Fruit fly (Drosophila melanogaster): ENCODE data around the gene CG32374.

The CG32374 gene

DNA sequence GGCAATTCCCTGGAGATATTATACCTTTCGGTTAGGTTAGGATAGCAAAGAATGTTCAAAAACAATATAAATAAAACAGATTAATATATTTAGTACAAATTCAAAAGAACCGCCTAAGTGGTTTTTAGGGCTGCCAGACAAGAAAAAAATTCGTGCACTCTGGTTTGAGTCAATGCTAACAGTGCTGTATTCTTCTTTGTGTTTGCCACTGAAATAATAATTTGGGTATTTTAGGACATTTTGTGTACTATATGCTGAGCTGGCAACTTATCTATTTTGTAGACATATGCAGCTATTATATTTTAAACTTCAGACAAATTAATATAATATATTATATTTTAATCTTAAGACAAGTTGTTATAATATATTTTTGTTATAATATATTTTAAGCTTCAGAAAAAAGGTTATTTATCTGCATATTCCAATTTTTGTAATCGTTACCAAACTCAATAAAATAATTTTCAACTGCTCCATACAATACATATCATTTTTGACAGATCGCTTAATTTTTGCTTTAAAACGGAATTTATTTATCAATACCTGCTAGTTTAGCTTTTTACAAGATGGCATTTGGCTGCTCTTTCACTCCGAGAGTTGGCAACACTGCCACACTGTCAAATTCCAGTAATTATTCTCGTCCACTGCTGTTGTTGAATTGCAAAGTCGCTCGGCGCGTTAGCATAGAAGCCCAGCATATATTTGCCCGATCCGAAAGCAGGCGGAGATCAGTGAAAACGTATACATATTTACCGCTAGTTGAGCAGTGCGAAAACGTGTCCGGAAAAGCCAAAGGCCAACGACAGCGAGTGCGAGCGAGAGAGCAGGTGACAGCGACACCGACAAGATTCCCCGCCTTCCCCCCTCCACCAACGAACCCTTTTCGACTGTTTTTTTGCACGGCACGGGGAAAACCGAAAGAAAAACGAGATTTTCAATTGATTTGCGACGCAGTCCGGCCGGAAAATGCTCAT, 30.3 kb downstream of the CG32374 start, which contains the start of gene CG7546 (continued):
- TF ChIP-seq Dfd (GFP tag; optimal IDR thresholded peaks at IDR 0.05) (no peak), CG4617 (GFP tag; optimal IDR thresholded peaks at IDR 0.05; ENCODE audit: borderline replicate concordance) (peak; percentile 91), CG1792 (GFP tag; optimal IDR thresholded peaks at IDR 0.05) (no peak), Drgx (GFP tag; IDR thresholded peaks at IDR 0.05) (no peak), CG4328 (GFP tag; optimal IDR thresholded peaks at IDR 0.05) (no peak), HLH3B (GFP tag; IDR thresholded peaks at IDR 0.05) (0 out of 2 replicates have a peak, but pooled peaks have one; percentile 15), Ada2b (GFP tag; IDR thresholded peaks at IDR 0.05) (no peak), bab2 (GFP tag; optimal IDR thresholded peaks at IDR 0.05) (no peak), disco-r (GFP tag; optimal IDR thresholded peaks at IDR 0.05) (no peak), chn (GFP tag; optimal IDR thresholded peaks at IDR 0.05) (no peak), Xrp1 (GFP tag; IDR thresholded peaks at IDR 0.05) (no peak), pros (GFP tag; optimal IDR thresholded peaks at IDR 0.05) (no peak), CG9876 (GFP tag; optimal IDR thresholded peaks at IDR 0.05) (no peak), bcd (GFP tag; optimal IDR thresholded peaks at IDR 0.05) (peak; percentile 31), cad (GFP tag; optimal IDR thresholded peaks at IDR 0.05) (no peak), Scr (GFP tag; IDR thresholded peaks at IDR 0.05; ENCODE audit: partially characterized antibody) (no peak), CG3163 (GFP tag; optimal IDR thresholded peaks at IDR 0.05) (no peak), scrt (GFP tag; optimal IDR thresholded peaks at IDR 0.05) (no peak), CG8359 (GFP tag; optimal IDR thresholded peaks at IDR 0.05; ENCODE audit: borderline replicate concordance) (no peak), PHDP (tag; optimal IDR thresholded peaks at IDR 0.05) (no peak), CG17385 (GFP tag; optimal IDR thresholded peaks at IDR 0.05) (peak; percentile 10), CG12236 (GFP tag; optimal IDR thresholded peaks at IDR 0.05) (no peak), dimm (GFP tag; IDR thresholded peaks at IDR 0.05) (no peak), CG13296 (GFP tag; optimal IDR thresholded peaks at IDR 0.05) (no peak), CG1602 (GFP tag; optimal IDR thresholded peaks at IDR 0.05) (peak; percentile 28), CG7556 (GFP tag; optimal IDR thresholded peaks at IDR 0.05) (peak; percentile 30), CG31441 (GFP tag; IDR thresholded peaks at IDR 0.05) (peak; percentile 59; the same call in 1 of the 2 replicates), ewg (GFP tag; optimal IDR thresholded peaks at IDR 0.05) (peak; percentile 26), eyg (GFP tag; optimal IDR thresholded peaks at IDR 0.05) (no peak), CG16863 (GFP tag; optimal IDR thresholded peaks at IDR 0.05) (peak; percentile 16), Sry-δ (GFP tag; optimal IDR thresholded peaks at IDR 0.05) (no peak), pita (GFP tag; optimal IDR thresholded peaks at IDR 0.05) (peak; percentile 68), CG4404 (GFP tag; IDR thresholded peaks at IDR 0.05) (no peak), exex (tag; optimal IDR thresholded peaks at IDR 0.05) (no peak), Mes4 (GFP tag; optimal IDR thresholded peaks at IDR 0.05) (no peak), CG2120 (GFP tag; optimal IDR thresholded peaks at IDR 0.05) (peak; percentile 63), CG11247 (GFP tag; IDR thresholded peaks at IDR 0.05) (no peak), CG14014 (GFP tag; IDR thresholded peaks at IDR 0.05) (no peak; the same call in 1 of the 2 replicates), CG16813 (GFP tag; IDR thresholded peaks at IDR 0.05; ENCODE audit: partially characterized antibody) (no peak), nerfin-1 (tag; optimal IDR thresholded peaks at IDR 0.05) (peak; percentile 27), fru (optimal IDR thresholded peaks at IDR 0.05) (no peak), nau (GFP tag; optimal IDR thresholded peaks at IDR 0.05) (no peak), CG11085 (GFP tag; IDR thresholded peaks at IDR 0.05) (no peak), vnd (GFP tag; IDR thresholded peaks at IDR 0.05; ENCODE audit: partially characterized antibody) (no peak), CG10543 (GFP tag; optimal IDR thresholded peaks at IDR 0.05) (peak; percentile 22), pan (optimal IDR thresholded peaks at IDR 0.05) (no peak), pan (GFP tag; optimal IDR thresholded peaks at IDR 0.05 in 1 of 2, IDR thresholded peaks at IDR 0.05 in 1 of 2) (no peak), CG17829 (tag; optimal IDR thresholded peaks at IDR 0.05) (peak; percentile 31), CG12104 (GFP tag; optimal IDR thresholded peaks at IDR 0.05) (peak; percentile 50)

All from whole organism, embryonic.